Fruit fly (Drosophila melanogaster) whole organism, embryonic: ENCODE data around the gene CG43638.

ENCODE experiments used
- Adf1 ChIP-seq: fragments of 200-800 bp; sonication (Bioruptor generic); IDR thresholded peaks from 2 replicates; pipeline ENCODE4 v1.3.6; 2022; ENCODE audit warnings: missing biosample characterization, missing genetic modification characterization
- Bgb ChIP-seq: fragments of 200-800 bp; sonication (Bioruptor generic); IDR thresholded peaks from 2 replicates; pipeline ENCODE4 v1.3.6; 2022; ENCODE audit warnings: missing biosample characterization, missing genetic modification characterization; ENCODE audit not compliant: partially characterized antibody
- CG10267 ChIP-seq: fragments of 200-800 bp; sonication (Bioruptor generic); optimal IDR thresholded peaks from 2 replicates; lab custom pipeline; 2018; ENCODE audit warnings: missing biosample characterization, mild to moderate bottlenecking, missing genetic modification characterization, moderate library complexity
- CG10979 ChIP-seq: fragments of 200-800 bp; sonication (Bioruptor generic); optimal IDR thresholded peaks from 2 replicates; lab custom pipeline; 2018; ENCODE audit warnings: missing biosample characterization, mild to moderate bottlenecking, missing genetic modification characterization, moderate library complexity
- CG12659 ChIP-seq: fragments of 200-800 bp; sonication (Bioruptor generic); optimal IDR thresholded peaks from 3 replicates; lab custom pipeline; 2017; ENCODE audit warnings: mild to moderate bottlenecking, missing biosample characterization, missing genetic modification reagents, missing genetic modification characterization
- CG13775 ChIP-seq: fragments of 200-800 bp; sonication (Bioruptor generic); optimal IDR thresholded peaks from 3 replicates; lab custom pipeline; 2017; ENCODE audit warnings: missing biosample characterization, mild to moderate bottlenecking, missing genetic modification characterization
- CG13894 ChIP-seq: fragments of 200-800 bp; sonication (Bioruptor generic); optimal IDR thresholded peaks from 3 replicates; lab custom pipeline; 2018; ENCODE audit warnings: missing biosample characterization, mild to moderate bottlenecking, missing genetic modification characterization, moderate library complexity
- CG14710 ChIP-seq: fragments of 200-800 bp; sonication (Bioruptor generic); optimal IDR thresholded peaks from 3 replicates; lab custom pipeline; 2019; ENCODE audit warnings: missing biosample characterization, mild to moderate bottlenecking, missing genetic modification characterization, moderate library complexity
- CG15514 ChIP-seq: fragments of 200-800 bp; sonication (Bioruptor generic); optimal IDR thresholded peaks from 3 replicates; lab custom pipeline; 2017; ENCODE audit warnings: missing biosample characterization, missing genetic modification characterization, mild to moderate bottlenecking, moderate library complexity, missing genetic modification reagents
- CG1603 ChIP-seq: fragments of 200-800 bp; sonication (Bioruptor generic); optimal IDR thresholded peaks from 2 replicates; lab custom pipeline; 2019; ENCODE audit warnings: missing biosample characterization, mild to moderate bottlenecking, missing genetic modification characterization, moderate library complexity
- CG17802 ChIP-seq: fragments of 200-800 bp; sonication (Bioruptor generic); optimal IDR thresholded peaks from 2 replicates; lab custom pipeline; 2018; ENCODE audit warnings: missing biosample characterization, mild to moderate bottlenecking, missing genetic modification characterization, moderate library complexity
- CG18476 ChIP-seq: fragments of 200-800 bp; sonication (Bioruptor generic); optimal IDR thresholded peaks from 2 replicates; lab custom pipeline; 2016; ENCODE audit warnings: missing biosample characterization, mild to moderate bottlenecking, missing genetic modification characterization
- CG2199 ChIP-seq: fragments of 200-800 bp; sonication (Bioruptor generic); IDR thresholded peaks from 3 replicates; pipeline ENCODE4 v1.3.6; 2022; ENCODE audit warnings: missing biosample characterization, missing genetic modification characterization
- CG2678 ChIP-seq: fragments of 200-800 bp; sonication (Bioruptor generic); optimal IDR thresholded peaks from 3 replicates; lab custom pipeline; 2019; ENCODE audit warnings: missing biosample characterization, mild to moderate bottlenecking, missing genetic modification characterization, moderate library complexity
- CG2712 ChIP-seq: fragments of 200-800 bp; optimal IDR thresholded peaks from 3 replicates; lab custom pipeline; 2019; ENCODE audit warnings: missing biosample characterization, mild to moderate bottlenecking, missing genetic modification characterization, moderate library complexity
- CG33213 ChIP-seq: fragments of 200-800 bp; sonication (Bioruptor generic); optimal IDR thresholded peaks from 3 replicates; lab custom pipeline; 2016; ENCODE audit warnings: missing biosample characterization, missing genetic modification characterization
- CG3838 ChIP-seq: fragments of 200-800 bp; sonication (Bioruptor generic); optimal IDR thresholded peaks from 3 replicates; lab custom pipeline; 2016; ENCODE audit warnings: missing biosample characterization, missing genetic modification characterization
- CG6689 ChIP-seq: fragments of 200-800 bp; sonication (Bioruptor generic); IDR thresholded peaks from 2 replicates; pipeline ENCODE4 v1.3.6; 2022; ENCODE audit warnings: missing biosample characterization, missing genetic modification characterization
- CG7987 ChIP-seq: fragments of 200-800 bp; sonication (Bioruptor generic); optimal IDR thresholded peaks from 2 replicates; lab custom pipeline; 2018; ENCODE audit warnings: missing biosample characterization, mild to moderate bottlenecking, missing genetic modification characterization, moderate library complexity
- CG8281 ChIP-seq: fragments of 200-800 bp; sonication (Bioruptor generic); optimal IDR thresholded peaks from 2 replicates; lab custom pipeline; 2018; ENCODE audit warnings: missing biosample characterization, mild to moderate bottlenecking, missing genetic modification characterization, moderate library complexity
- CTCF ChIP-seq: fragments of 200-800 bp; sonication (Bioruptor generic); optimal IDR thresholded peaks from 2 replicates; lab custom pipeline; 2017; ENCODE audit warnings: missing biosample characterization, mild to moderate bottlenecking, missing genetic modification characterization, moderate library complexity
- CoRest ChIP-seq: fragments of 200-800 bp; sonication (Bioruptor generic); optimal IDR thresholded peaks from 3 replicates; lab custom pipeline; 2018; ENCODE audit warnings: missing biosample characterization, mild to moderate bottlenecking, missing genetic modification characterization, moderate library complexity
- Dip3 ChIP-seq: fragments of 200-800 bp; sonication (Bioruptor generic); optimal IDR thresholded peaks from 3 replicates; lab custom pipeline; 2016; ENCODE audit warnings: missing biosample characterization, missing genetic modification characterization
- E2f1 ChIP-seq: fragments of 200-800 bp; sonication (Bioruptor generic); IDR thresholded peaks from 2 replicates; pipeline ENCODE4 v1.3.6; 2022; ENCODE audit warnings: missing biosample characterization, missing genetic modification characterization
- Hmr ChIP-seq: fragments of 200-800 bp; sonication (Bioruptor generic); optimal IDR thresholded peaks from 3 replicates; lab custom pipeline; 2017; ENCODE audit warnings: mild to moderate bottlenecking, missing biosample characterization, missing genetic modification reagents, missing genetic modification characterization
- Hmx ChIP-seq: fragments of 200-800 bp; sonication (Bioruptor generic); optimal IDR thresholded peaks from 2 replicates; lab custom pipeline; 2016; ENCODE audit warnings: missing biosample characterization, missing genetic modification characterization
- Hr3 ChIP-seq: fragments of 200-800 bp; sonication (Bioruptor generic); optimal IDR thresholded peaks from 3 replicates; lab custom pipeline; 2016; ENCODE audit warnings: missing biosample characterization, missing genetic modification characterization
- Hr39 ChIP-seq: fragments of >200 bp; optimal IDR thresholded peaks from 2 replicates; lab custom pipeline; 2017
- Lhr ChIP-seq: fragments of 200-800 bp; sonication (Bioruptor generic); optimal IDR thresholded peaks from 3 replicates; lab custom pipeline; 2017; ENCODE audit warnings: mild to moderate bottlenecking, missing biosample characterization, missing genetic modification reagents, missing genetic modification characterization
- Med ChIP-seq: fragments of 200-800 bp; sonication (Bioruptor generic); peaks from one replicate; lab custom pipeline; 2016; ENCODE audit warnings: missing biosample characterization, missing genetic modification characterization, mild to moderate bottlenecking, inconsistent platforms, moderate library complexity
- Pdp1 ChIP-seq, 2 experiments: fragments of 200-800 bp; sonication (Bioruptor generic); optimal IDR thresholded peaks; 3 replicates each; lab custom pipeline; 2016; ENCODE audit warnings: missing biosample characterization in 2 of 2, missing genetic modification characterization in 2 of 2, mild to moderate bottlenecking in 1 of 2, moderate library complexity in 1 of 2
- Poxn ChIP-seq: fragments of 200-800 bp; sonication (Bioruptor generic); IDR thresholded peaks from 2 replicates; pipeline ENCODE4 v1.3.6; 2022; ENCODE audit warnings: missing biosample characterization, missing genetic modification characterization
- Sox102F ChIP-seq: fragments of 200-800 bp; sonication (Bioruptor generic); optimal IDR thresholded peaks from 2 replicates; lab custom pipeline; 2018; ENCODE audit warnings: missing biosample characterization, mild to moderate bottlenecking, missing genetic modification characterization, moderate library complexity
- ato ChIP-seq: fragments of 200-800 bp; sonication (Bioruptor generic); IDR thresholded peaks from 2 replicates; pipeline ENCODE4 v1.3.6; 2022; ENCODE audit warnings: missing biosample characterization, missing genetic modification characterization; ENCODE audit not compliant: partially characterized antibody
- da ChIP-seq: fragments of 200-800 bp; sonication (Bioruptor generic); optimal IDR thresholded peaks from 2 replicates; lab custom pipeline; 2016; ENCODE audit warnings: missing biosample characterization, missing genetic modification characterization
- dimm ChIP-seq: fragments of 200-800 bp; sonication (Bioruptor generic); IDR thresholded peaks from 2 replicates; pipeline ENCODE4 v1.3.6; 2022; ENCODE audit warnings: missing biosample characterization, missing genetic modification characterization
- dm ChIP-seq: fragments of 200-800 bp; sonication (Bioruptor generic); optimal IDR thresholded peaks from 3 replicates; lab custom pipeline; 2016; ENCODE audit warnings: missing biosample characterization, missing genetic modification characterization
- gfzf ChIP-seq: fragments of 200-800 bp; sonication (Bioruptor generic); optimal IDR thresholded peaks from 2 replicates; lab custom pipeline; 2016; ENCODE audit warnings: missing biosample characterization, mild to moderate bottlenecking, missing genetic modification characterization, moderate library complexity
- hkb ChIP-seq, 2 experiments: fragments of 200-800 bp in 1 of 2; fragments of >200 bp in 1 of 2; sonication (Bioruptor generic) in 1 of 2; IDR thresholded peaks in 1 of 2; optimal IDR thresholded peaks in 1 of 2; 2 replicates each; pipeline versions ENCODE4 v1.3.6 to Lab custom; 2017 to 2022; ENCODE audit warnings: missing biosample characterization in 1 of 2, missing genetic modification characterization in 1 of 2
- kay ChIP-seq: fragments of 200-800 bp; sonication (Bioruptor generic); optimal IDR thresholded peaks from 2 replicates; lab custom pipeline; 2016; ENCODE audit warnings: missing biosample characterization, missing genetic modification characterization
- mld ChIP-seq: fragments of 200-800 bp; sonication (Bioruptor generic); IDR thresholded peaks from 3 replicates; pipeline ENCODE4 v1.3.6; 2022; ENCODE audit warnings: missing biosample characterization, missing genetic modification characterization; ENCODE audit not compliant: partially characterized antibody
- nerfin-1 ChIP-seq: fragments of 200-800 bp; sonication (Bioruptor generic); optimal IDR thresholded peaks from 3 replicates; lab custom pipeline; 2019; ENCODE audit warnings: missing biosample characterization, mild to moderate bottlenecking, missing genetic modification characterization, moderate library complexity
- phol ChIP-seq: fragments of 200-800 bp; sonication (Bioruptor generic); optimal IDR thresholded peaks from 3 replicates; lab custom pipeline; 2018; ENCODE audit warnings: missing biosample characterization, mild to moderate bottlenecking, missing genetic modification characterization, moderate library complexity
- pros ChIP-seq: fragments of 200-800 bp; sonication (Bioruptor generic); optimal IDR thresholded peaks from 3 replicates; lab custom pipeline; 2019; ENCODE audit warnings: missing biosample characterization, mild to moderate bottlenecking, missing genetic modification characterization, moderate library complexity
- pzg ChIP-seq: fragments of 200-800 bp; sonication (Bioruptor generic); optimal IDR thresholded peaks from 3 replicates; lab custom pipeline; 2018; ENCODE audit warnings: missing biosample characterization, mild to moderate bottlenecking, missing genetic modification characterization, moderate library complexity
- ro ChIP-seq: fragments of 200-800 bp; sonication (Bioruptor generic); IDR thresholded peaks from 2 replicates; pipeline ENCODE4 v1.3.6; 2022; ENCODE audit warnings: missing biosample characterization, missing genetic modification characterization
- stwl ChIP-seq: fragments of 200-800 bp; sonication (Bioruptor generic); optimal IDR thresholded peaks from 3 replicates; lab custom pipeline; 2018; ENCODE audit warnings: missing biosample characterization, mild to moderate bottlenecking, missing genetic modification characterization, moderate library complexity
- toy ChIP-seq: fragments of 200-800 bp; sonication (Bioruptor generic); IDR thresholded peaks from 2 replicates; pipeline ENCODE4 v1.3.6; 2022; ENCODE audit warnings: missing biosample characterization, missing genetic modification characterization
- trem ChIP-seq: fragments of 200-800 bp; optimal IDR thresholded peaks from 3 replicates; lab custom pipeline; 2019; ENCODE audit warnings: missing biosample characterization, mild to moderate bottlenecking, missing genetic modification characterization, moderate library complexity
- wor ChIP-seq: fragments of 200-800 bp; sonication (Bioruptor generic); IDR thresholded peaks from 2 replicates; pipeline ENCODE4 v1.3.6; 2022; ENCODE audit warnings: missing biosample characterization, missing genetic modification characterization

CG43638 gene

DNA sequence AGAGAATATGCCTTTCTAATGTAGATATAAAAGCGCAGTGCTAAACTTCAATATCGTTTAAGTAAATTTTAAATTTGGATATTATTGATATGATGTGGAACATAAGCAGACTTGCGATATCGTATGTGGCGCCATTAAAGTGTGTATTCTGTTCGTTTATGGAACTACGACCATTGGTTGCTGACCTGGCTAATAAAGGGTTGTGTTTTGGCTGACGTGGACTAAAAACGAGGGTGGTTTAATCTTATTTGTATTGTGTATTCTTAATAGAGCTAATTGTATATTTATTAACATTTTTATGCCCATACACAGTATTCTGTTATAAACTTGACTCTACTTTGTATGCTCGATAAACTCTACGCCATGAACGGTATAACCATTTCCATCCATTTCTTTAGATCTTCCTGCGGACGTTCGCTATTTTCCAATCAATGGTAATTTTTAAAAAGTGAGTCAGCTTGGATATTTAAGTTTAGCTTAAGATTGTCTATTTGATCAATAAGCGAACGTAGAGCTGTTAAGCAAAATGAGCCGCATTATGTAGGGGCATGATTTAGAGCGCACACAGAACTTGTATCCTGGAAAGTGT is 22.4 kb downstream of the CG43638 start:
- TF ChIP-seq Hr3 (GFP tag; lab: Kevin White, UChicago) (no peak), Poxn (GFP tag; lab: Robert Waterston, UW) (no peak), CG12659 (no peak), CG2712 (no peak), CG15514 (GFP tag; lab: Kevin White, UChicago) (peak; percentile 35), CG3838 (no peak), gfzf (GFP tag; lab: Kevin White, UChicago) (peak; percentile 18), CG10267 (tag; lab: Kevin White, UChicago) (peak; percentile 45), Adf1 (GFP tag; lab: Robert Waterston, UW) (no peak), Hmx (GFP tag; lab: Kevin White, UChicago) (no peak), pzg (peak; percentile 25), E2f1 (GFP tag; lab: Robert Waterston, UW) (no peak), CoRest (tag; lab: Kevin White, UChicago) (no peak), CG6689 (GFP tag; lab: Robert Waterston, UW) (no peak), ato (no peak), Sox102F (no peak), Lhr (GFP tag; lab: Kevin White, UChicago) (no peak), CG10979 (peak; percentile 26), pros (GFP tag; lab: Kevin White, UChicago) (peak; percentile 2), Hr39 (lab: Kevin White, UChicago) (no peak), CG2199 (peak; percentile 79; the same call in 2 of the 3 replicates), hkb (optimal IDR thresholded peaks at IDR 0.05; lab: Kevin White, UChicago) (peak; percentile 96), hkb (GFP tag; IDR thresholded peaks at IDR 0.05; lab: Robert Waterston, UW) (no peak), CG2678 (tag; lab: Kevin White, UChicago) (no peak), da (GFP tag; lab: Kevin White, UChicago) (no peak), dimm (GFP tag; lab: Robert Waterston, UW) (no peak), CG13894 (no peak), toy (GFP tag; lab: Robert Waterston, UW) (no peak), CG14710 (tag; lab: Kevin White, UChicago) (peak; percentile 46), phol (peak; percentile 3), Hmr (GFP tag; lab: Kevin White, UChicago) (peak; percentile 11), CTCF (GFP tag; lab: Kevin White, UChicago) (peak; percentile 95), Bgb (peak; percentile 39; the same call in 1 of the 2 replicates), CG1603 (tag; lab: Kevin White, UChicago) (peak; percentile 44), CG7987 (GFP tag; lab: Kevin White, UChicago) (peak; percentile 27), CG17802 (no peak), CG33213 (peak; percentile 17), CG13775 (GFP tag; lab: Kevin White, UChicago) (no peak), trem (tag; lab: Kevin White, UChicago) (peak; percentile 2), mld (GFP tag; lab: Robert Waterston, UW) (no peak), ro (GFP tag; lab: Robert Waterston, UW) (no peak), Pdp1 (GFP tag; optimal IDR thresholded peaks at IDR 0.05; lab: Kevin White, UChicago) (no peak), Med (GFP tag; lab: Kevin White, UChicago) (peak; percentile 66), stwl (tag; lab: Kevin White, UChicago) (peak; percentile 78), dm (GFP tag; lab: Kevin White, UChicago) (no peak), CG18476 (GFP tag; lab: Kevin White, UChicago) (peak; percentile 99), nerfin-1 (tag; lab: Kevin White, UChicago) (no peak), kay (GFP tag; lab: Kevin White, UChicago) (peak; percentile 15), CG8281 (tag; lab: Kevin White, UChicago) (no peak), wor (no peak), Dip3 (GFP tag; lab: Kevin White, UChicago) (no peak)
